Worm (Caenorhabditis elegans) whole organism, L2 larva: ENCODE measurements around the gene mct-4.

Source experiments
- C34F6.9 ChIP-seq: fragments of 150-350 bp; optimal IDR thresholded peaks from 2 replicates; lab custom pipeline; 2014; ENCODE audit warnings: missing biosample characterization, missing genetic modification characterization
- R02D3.7 ChIP-seq: fragments of 150-350 bp; optimal IDR thresholded peaks from 2 replicates; lab custom pipeline; 2014; ENCODE audit warnings: missing biosample characterization, missing genetic modification characterization
- Y55F3AM.14 ChIP-seq: fragments of 200-800 bp; sonication (Bioruptor generic); optimal IDR thresholded peaks from 2 replicates; lab custom pipeline; 2018; ENCODE audit warnings: mild to moderate bottlenecking, missing genetic modification characterization, missing compliant biosample characterization
- alr-1 ChIP-seq: fragments of 150-350 bp; optimal IDR thresholded peaks from 2 replicates; lab custom pipeline; 2014; ENCODE audit warnings: missing biosample characterization, missing genetic modification characterization
- blmp-1 ChIP-seq: sonication (generic microtip); optimal IDR thresholded peaks from 2 replicates; lab custom pipeline; 2017; ENCODE audit warnings: missing genetic modification characterization, mild to moderate bottlenecking, missing compliant biosample characterization, antibody characterized with exemption, moderate library complexity; ENCODE audit not compliant: insufficient read depth
- ceh-16 ChIP-seq: fragments of 150-350 bp; optimal IDR thresholded peaks from 2 replicates; lab custom pipeline; 2014; ENCODE audit warnings: missing biosample characterization, missing genetic modification characterization
- ceh-82 ChIP-seq: fragments of 150-350 bp; optimal IDR thresholded peaks from 2 replicates; lab custom pipeline; 2014; ENCODE audit warnings: missing biosample characterization, missing genetic modification characterization
- crh-2 ChIP-seq: sonication (generic microtip); optimal IDR thresholded peaks from 2 replicates; lab custom pipeline; 2017; ENCODE audit warnings: missing biosample characterization, missing genetic modification characterization
- dmd-4 ChIP-seq: sonication (generic microtip); optimal IDR thresholded peaks from 2 replicates; lab custom pipeline; 2017; ENCODE audit warnings: missing biosample characterization, missing genetic modification characterization
- elt-1 ChIP-seq: fragments of 150-350 bp; optimal IDR thresholded peaks from 2 replicates; lab custom pipeline; 2014; ENCODE audit warnings: missing biosample characterization, missing genetic modification characterization
- elt-3 ChIP-seq: sonication (generic microtip); optimal IDR thresholded peaks from 2 replicates; lab custom pipeline; 2017; ENCODE audit warnings: missing biosample characterization, missing genetic modification characterization
- fos-1 ChIP-seq: fragments of 150-350 bp; optimal IDR thresholded peaks from 2 replicates; lab custom pipeline; 2014; ENCODE audit warnings: missing biosample characterization, missing genetic modification characterization
- gmeb-1 ChIP-seq: fragments of 150-350 bp; optimal IDR thresholded peaks from 2 replicates; lab custom pipeline; 2014; ENCODE audit warnings: missing biosample characterization, missing genetic modification characterization
- lin-11 ChIP-seq: fragments of 150-350 bp; sonication (generic microtip); optimal IDR thresholded peaks from 2 replicates; lab custom pipeline; 2014; ENCODE audit warnings: missing biosample characterization, missing genetic modification characterization, inconsistent platforms, mixed read lengths
- lsy-2 ChIP-seq, 2 experiments: fragments of 150-350 bp in 1 of 2; sonication (generic microtip) in 1 of 2; optimal IDR thresholded peaks; 2 replicates each; lab custom pipeline; 2014 to 2017; ENCODE audit warnings: missing biosample characterization in 2 of 2, missing genetic modification characterization in 2 of 2
- mdl-1 ChIP-seq, 2 experiments: fragments of 150-350 bp in 1 of 2; sonication (generic microtip) in 1 of 2; optimal IDR thresholded peaks; 2 replicates each; lab custom pipeline; 2017; ENCODE audit warnings: missing biosample characterization in 2 of 2, missing genetic modification characterization in 2 of 2
- nhr-10 ChIP-seq: sonication (generic microtip); optimal IDR thresholded peaks from 2 replicates; lab custom pipeline; 2017; ENCODE audit warnings: missing biosample characterization, missing genetic modification characterization
- nhr-12 ChIP-seq: fragments of 150-350 bp; optimal IDR thresholded peaks from 2 replicates; lab custom pipeline; 2014; ENCODE audit warnings: missing biosample characterization, missing genetic modification characterization
- nhr-129 ChIP-seq: fragments of 150-350 bp; optimal IDR thresholded peaks from 2 replicates; lab custom pipeline; 2014; ENCODE audit warnings: missing biosample characterization, missing genetic modification characterization
- nhr-21 ChIP-seq: fragments of 150-350 bp; optimal IDR thresholded peaks from 2 replicates; lab custom pipeline; 2014; ENCODE audit warnings: missing biosample characterization, missing genetic modification characterization
- nhr-23 ChIP-seq: fragments of 150-350 bp; optimal IDR thresholded peaks from 2 replicates; lab custom pipeline; 2014; ENCODE audit warnings: missing biosample characterization, missing genetic modification reagents, missing genetic modification characterization
- nhr-237 ChIP-seq: fragments of 150-350 bp; optimal IDR thresholded peaks from 2 replicates; lab custom pipeline; 2014; ENCODE audit warnings: missing biosample characterization, missing genetic modification characterization
- nhr-25 ChIP-seq: fragments of 150-350 bp; sonication (generic microtip); optimal IDR thresholded peaks from 3 replicates; lab custom pipeline; 2014; ENCODE audit warnings: missing biosample characterization, missing genetic modification characterization
- nhr-77 ChIP-seq: fragments of 150-350 bp; optimal IDR thresholded peaks from 2 replicates; lab custom pipeline; 2014; ENCODE audit warnings: missing biosample characterization, missing genetic modification characterization
- peb-1 ChIP-seq: fragments of 150-350 bp; optimal IDR thresholded peaks from 2 replicates; lab custom pipeline; 2014; ENCODE audit warnings: missing biosample characterization, missing genetic modification characterization
- sma-3 ChIP-seq: sonication (generic microtip); optimal IDR thresholded peaks from 2 replicates; lab custom pipeline; 2016; ENCODE audit warnings: missing genetic modification reagents, missing genetic modification characterization, missing compliant biosample characterization
- sma-9 ChIP-seq, 2 experiments: fragments of 150-350 bp in 1 of 2; sonication (generic microtip) in 1 of 2; optimal IDR thresholded peaks; 2 replicates each; lab custom pipeline; 2014 to 2016; ENCODE audit warnings: missing genetic modification characterization in 2 of 2, mild to moderate bottlenecking in 1 of 2, missing biosample characterization in 1 of 2, missing compliant biosample characterization in 1 of 2, missing genetic modification reagents in 1 of 2, moderate library complexity in 1 of 2
- unc-55 ChIP-seq: fragments of 150-350 bp; sonication (generic microtip); optimal IDR thresholded peaks from 3 replicates; lab custom pipeline; 2014; ENCODE audit warnings: missing biosample characterization, missing genetic modification reagents, missing genetic modification characterization
- ztf-1 ChIP-seq: fragments of 200-800 bp; sonication (Bioruptor generic); conservative IDR thresholded peaks from 2 replicates; pipeline ENCODE4 v1.3.6; 2022; ENCODE audit warnings: missing genetic modification characterization, missing compliant biosample characterization
- ztf-11 ChIP-seq: sonication (generic microtip); optimal IDR thresholded peaks from 2 replicates; lab custom pipeline; 2017; ENCODE audit warnings: missing biosample characterization, missing genetic modification characterization
- ztf-4 ChIP-seq: fragments of 150-350 bp; optimal IDR thresholded peaks from 2 replicates; lab custom pipeline; 2014; ENCODE audit warnings: missing biosample characterization, missing genetic modification characterization

The mct-4 gene

ce11 chrX:4932964-4933363 lies 3.4 kb upstream of the mct-4 start:
- TF ChIP-seq lin-11 (tag; lab: Kevin White, UChicago), result peak; percentile 14
- peak; percentile 25 for TF ChIP-seq unc-55 (GFP tag; lab: Kevin White, UChicago)
- TF ChIP-seq elt-3 (tag; lab: Kevin White, UChicago), result no peak
- TF ChIP-seq C34F6.9 (tag; lab: Kevin White, UChicago), result peak; percentile 35
- TF ChIP-seq crh-2, result no peak

DNA sequence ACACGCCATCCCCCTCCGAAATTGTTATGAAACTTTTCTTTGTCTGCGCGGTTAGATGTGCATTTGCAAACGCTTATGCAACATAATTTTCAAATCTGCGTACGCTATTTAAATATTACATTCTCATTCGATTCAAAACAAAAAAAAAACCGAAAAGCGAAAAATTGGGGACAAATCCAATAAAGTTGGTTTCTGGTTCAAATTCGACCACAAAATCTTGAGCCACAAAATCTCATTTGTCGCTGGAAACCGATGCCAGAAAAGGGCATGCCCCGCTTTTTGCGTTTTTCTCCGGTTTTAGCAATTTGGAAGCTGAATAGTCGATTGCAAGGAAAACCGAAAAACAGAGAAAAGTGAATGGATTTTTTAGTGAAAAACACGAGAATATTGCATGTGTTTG lies 2.5 kb upstream of the mct-4 start:
- TF ChIP-seq unc-55 (GFP tag; lab: Kevin White, UChicago) (no peak), lsy-2 (tag; optimal IDR thresholded peaks at IDR 0.05; lab: Kevin White, UChicago) (no peak), Y55F3AM.14 (GFP tag; lab: Kevin White, UChicago) (no peak), nhr-23 (tag; lab: Kevin White, UChicago) (no peak), elt-1 (no peak), blmp-1 (tag; lab: Kevin White, UChicago) (no peak), dmd-4 (tag; lab: Kevin White, UChicago) (no peak)

- no peak for TF ChIP-seq nhr-12 (tag; lab: Kevin White, UChicago)
These were observed 1.4 kb downstream of the mct-4 start for ce11 chrX:4928118-4928517.

DNA sequence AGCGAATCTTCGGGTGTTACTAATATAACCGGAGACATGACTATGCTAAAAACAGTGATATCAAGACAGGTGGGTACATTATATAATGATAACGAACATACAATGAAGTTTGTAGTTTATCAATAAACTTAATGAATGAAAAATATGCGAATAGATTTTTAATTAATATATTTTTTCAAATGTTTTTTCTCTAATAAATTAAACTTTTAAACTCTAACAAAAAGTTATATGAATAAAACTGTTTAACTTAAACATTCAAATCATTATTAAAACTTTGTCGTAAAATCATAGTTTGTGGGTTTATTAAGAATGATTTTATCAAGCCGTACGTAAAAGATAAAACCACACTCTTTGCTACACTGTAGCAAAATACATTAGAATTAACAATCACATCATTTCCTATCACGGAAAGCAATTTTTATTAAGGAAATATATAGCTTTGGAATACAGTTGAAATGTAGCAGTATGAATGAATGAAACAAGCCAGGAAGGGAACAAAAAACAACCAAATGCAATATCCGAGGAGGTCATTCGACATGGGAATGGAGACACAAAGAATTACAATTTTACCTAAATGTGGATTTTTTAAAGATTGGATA lies 8.5 kb downstream of the mct-4 start, which contains the start of gene K05B2.4:
Gene K05B2.4 (minus strand): TSS at position 51 of the 599 bp plus-strand sequence.
- TF ChIP-seq nhr-23 (tag; lab: Kevin White, UChicago) (no peak), ceh-82 (no peak), ztf-11 (no peak), peb-1 (tag; lab: Kevin White, UChicago) (no peak), ztf-1 (GFP tag; lab: Robert Waterston, UW) (no peak), nhr-12 (tag; lab: Kevin White, UChicago) (no peak), C34F6.9 (tag; lab: Kevin White, UChicago) (no peak), alr-1 (tag; lab: Kevin White, UChicago) (no peak), nhr-77 (tag; lab: Kevin White, UChicago) (no peak), nhr-129 (no peak), nhr-25 (tag; lab: Kevin White, UChicago) (no peak), ceh-16 (no peak)

DNA sequence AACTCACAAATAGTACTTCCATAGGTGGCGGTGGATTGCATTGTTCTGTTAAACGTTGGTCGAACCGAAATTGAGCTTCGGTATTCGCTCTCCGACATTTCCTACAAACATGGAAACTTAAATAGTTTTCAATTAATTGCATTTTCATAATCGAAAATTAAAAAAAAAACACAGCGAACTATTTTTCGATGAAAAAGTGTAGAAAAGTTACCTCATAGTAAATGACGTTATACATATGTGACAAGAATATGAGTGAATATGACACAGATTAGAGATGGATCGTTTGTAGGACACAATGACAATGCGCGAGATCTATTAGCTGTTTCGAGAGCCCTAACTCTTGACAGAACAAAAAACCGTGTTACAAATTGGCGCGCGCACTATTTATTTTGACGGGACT lies 13.7 kb downstream of the mct-4 start, which contains the start of gene ifa-4:
Gene ifa-4 (minus strand): TSS at position 101 of the 400 bp plus-strand sequence.
- TF ChIP-seq lin-11 (tag; lab: Kevin White, UChicago) (no peak), nhr-129 (no peak), gmeb-1 (no peak), nhr-10 (no peak), ztf-4 (tag; lab: Kevin White, UChicago) (no peak), nhr-77 (tag; lab: Kevin White, UChicago) (no peak), fos-1 (tag; lab: Kevin White, UChicago) (no peak), mdl-1 (tag; optimal IDR thresholded peaks at IDR 0.05; lab: Kevin White, UChicago) (no peak), Y55F3AM.14 (GFP tag; lab: Kevin White, UChicago) (no peak)

- TF ChIP-seq lsy-2 (tag; optimal IDR thresholded peaks at IDR 0.05; lab: Kevin White, UChicago) (no peak), sma-3 (GFP tag; lab: Kevin White, UChicago) (no peak), R02D3.7 (no peak)
- TF ChIP-seq, all 48 proteins: peak for 0
These were observed 15.1 kb downstream of the mct-4 start for ce11 chrX:4914464-4914863.

- peak; percentile 38 for TF ChIP-seq sma-9 (GFP tag; optimal IDR thresholded peaks at IDR 0.05; lab: Kevin White, UChicago)
- TF ChIP-seq sma-9 (tag; optimal IDR thresholded peaks at IDR 0.05; lab: Kevin White, UChicago), result no peak
- TF ChIP-seq lin-11 (tag; lab: Kevin White, UChicago), result no peak
- TF ChIP-seq nhr-10, result no peak
- TF ChIP-seq nhr-25 (tag; lab: Kevin White, UChicago), result peak; percentile 26
- TF ChIP-seq peb-1 (tag; lab: Kevin White, UChicago), result no peak
- TF ChIP-seq nhr-21, result no peak
- TF ChIP-seq sma-3 (GFP tag; lab: Kevin White, UChicago), result peak; percentile 33
- no peak for TF ChIP-seq fos-1 (tag; lab: Kevin White, UChicago)
- no peak for TF ChIP-seq nhr-237 (tag; lab: Kevin White, UChicago)
- TF ChIP-seq, all 48 proteins: peak for 3
These were observed 18.2 kb downstream of the mct-4 start for ce11 chrX:4911287-4911876.
